Fruit fly (Drosophila melanogaster): ENCODE results near the gene CG33764.

DNA sequence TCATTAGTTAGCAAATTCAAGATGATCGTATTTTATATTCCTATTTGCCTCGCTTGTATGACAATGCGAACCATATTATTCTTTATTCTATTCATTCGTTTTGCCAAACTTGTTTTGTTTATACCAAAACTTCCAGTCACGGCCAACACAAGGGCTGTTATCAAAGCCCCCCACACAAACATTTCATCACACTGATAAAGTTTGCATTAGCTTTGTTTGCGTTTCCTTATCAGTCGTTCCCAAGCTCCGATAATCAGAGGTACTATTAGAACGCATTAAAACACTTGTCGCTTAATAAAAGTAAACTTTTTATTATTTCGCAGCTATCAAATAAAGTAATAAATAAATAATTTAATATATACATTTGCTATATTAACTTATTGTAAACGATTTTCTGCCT lies 26.4 kb upstream of the CG33764 start:
- TF ChIP-seq CG14655 (GFP tag; optimal IDR thresholded peaks at IDR 0.05) (no peak), gl (tag; optimal IDR thresholded peaks at IDR 0.05) (no peak), CG15710 (tag; optimal IDR thresholded peaks at IDR 0.05) (no peak), CG32121 (GFP tag; IDR thresholded peaks at IDR 0.05) (no peak), CG12605 (GFP tag; IDR thresholded peaks at IDR 0.05) (no peak)
